Fruit fly (Drosophila melanogaster) whole organism, prepupa: ENCODE data around the gene CG13972.
A peak's percentile ranks its signal among the peaks of the same experiment; 100 is the strongest.

Experiments
- CG1621 ChIP-seq: fragments of 200-800 bp; sonication (Bioruptor generic); optimal IDR thresholded peaks from 3 replicates; lab custom pipeline; 2018; ENCODE audit warnings: missing biosample characterization, mild to moderate bottlenecking, missing genetic modification characterization
- CG16779 ChIP-seq: fragments of 200-800 bp; sonication (Bioruptor generic); optimal IDR thresholded peaks from 3 replicates; lab custom pipeline; 2017; ENCODE audit warnings: missing biosample characterization, mild to moderate bottlenecking, missing genetic modification characterization
- CG31627 ChIP-seq: fragments of 200-800 bp; sonication (Bioruptor generic); optimal IDR thresholded peaks from 3 replicates; lab custom pipeline; 2016; ENCODE audit warnings: missing biosample characterization, missing genetic modification characterization
- CG4318 ChIP-seq: fragments of 200-800 bp; sonication (Bioruptor generic); optimal IDR thresholded peaks from 3 replicates; lab custom pipeline; 2017; ENCODE audit warnings: missing biosample characterization, mild to moderate bottlenecking, missing genetic modification characterization
- CG6276 ChIP-seq: fragments of 200-800 bp; sonication (Bioruptor generic); optimal IDR thresholded peaks from 2 replicates; lab custom pipeline; 2017; ENCODE audit warnings: missing biosample characterization, mild to moderate bottlenecking, missing genetic modification characterization
- CG7368 ChIP-seq: fragments of 200-800 bp; sonication (Bioruptor generic); optimal IDR thresholded peaks from 3 replicates; lab custom pipeline; 2016; ENCODE audit warnings: missing biosample characterization, missing genetic modification characterization
- Eip75B ChIP-seq: fragments of 200-800 bp; sonication (Bioruptor generic); optimal IDR thresholded peaks from 3 replicates; lab custom pipeline; 2016; ENCODE audit warnings: missing biosample characterization, missing genetic modification characterization
- Ets96B ChIP-seq: fragments of 200-800 bp; optimal IDR thresholded peaks from 2 replicates; lab custom pipeline; 2019; ENCODE audit warnings: missing biosample characterization, mild to moderate bottlenecking, missing genetic modification characterization, moderate library complexity
- Gug ChIP-seq: fragments of 200-800 bp; sonication (Bioruptor generic); IDR thresholded peaks from 2 replicates; pipeline ENCODE4 v1.3.6; 2022; ENCODE audit warnings: missing biosample characterization, missing genetic modification characterization
- Sox14 ChIP-seq: fragments of 200-800 bp; sonication (Bioruptor generic); optimal IDR thresholded peaks from 3 replicates; lab custom pipeline; 2016; ENCODE audit warnings: missing biosample characterization, missing genetic modification characterization
- dsx ChIP-seq: fragments of 200-800 bp; optimal IDR thresholded peaks from 3 replicates; lab custom pipeline; 2019; ENCODE audit warnings: missing biosample characterization, mild to moderate bottlenecking, missing genetic modification characterization, moderate library complexity; ENCODE audit not compliant: poor library complexity, severe bottlenecking
- fd85E ChIP-seq: fragments of 200-800 bp; sonication (Bioruptor generic); optimal IDR thresholded peaks from 3 replicates; lab custom pipeline; 2016; ENCODE audit warnings: missing biosample characterization, missing genetic modification characterization

DNA sequence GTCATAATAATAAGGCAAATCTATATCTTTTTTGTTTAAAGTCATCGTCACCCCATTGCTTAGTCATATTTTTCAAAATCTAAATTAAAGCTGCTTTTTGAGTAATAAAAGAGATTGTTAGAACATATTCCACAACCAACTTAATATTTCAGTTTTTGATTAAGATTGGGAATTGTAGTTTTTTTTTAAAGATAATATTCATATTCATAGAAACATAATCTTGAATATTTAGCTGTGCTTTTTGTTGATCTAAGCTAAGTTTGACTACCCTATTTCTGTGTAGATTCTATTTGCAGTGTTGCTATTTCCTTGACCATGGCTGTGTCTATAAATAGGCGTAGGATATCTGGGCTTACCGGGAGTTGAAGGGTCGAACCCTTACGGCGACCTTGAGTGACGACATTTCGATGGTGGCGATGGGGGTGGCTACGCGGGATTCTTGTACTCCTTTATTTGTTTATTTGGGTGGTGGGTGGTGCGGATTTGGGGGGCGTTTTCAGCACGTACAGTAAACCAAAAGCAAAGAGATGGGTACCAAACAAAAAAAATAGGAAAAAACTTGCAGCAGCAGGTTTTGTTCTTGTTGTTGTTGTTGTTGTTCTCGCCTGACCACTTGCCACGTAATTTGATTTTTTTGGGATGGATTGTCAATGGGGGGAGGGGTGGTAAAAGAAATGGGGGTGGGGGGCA lies 41.1 kb upstream of the CG13972 start:
- TF ChIP-seq CG6276 (GFP tag; lab: Kevin White, UChicago) (no peak), CG4318 (no peak), CG7368 (GFP tag; lab: Kevin White, UChicago) (no peak), Ets96B (tag; lab: Kevin White, UChicago) (peak; percentile 5), CG31627 (GFP tag; lab: Kevin White, UChicago) (no peak), CG16779 (tag; lab: Kevin White, UChicago) (no peak), CG1621 (tag; lab: Kevin White, UChicago) (no peak), dsx (GFP tag; lab: Kevin White, UChicago) (no peak), Eip75B (GFP tag; lab: Kevin White, UChicago) (no peak), Sox14 (GFP tag; lab: Kevin White, UChicago) (no peak), fd85E (GFP tag; lab: Kevin White, UChicago) (no peak), Gug (GFP tag; lab: Robert Waterston, UW) (no peak)
